Fruit fly (Drosophila melanogaster): Measurements from ENCODE around the gene Akh.

The Akh gene

DNA sequence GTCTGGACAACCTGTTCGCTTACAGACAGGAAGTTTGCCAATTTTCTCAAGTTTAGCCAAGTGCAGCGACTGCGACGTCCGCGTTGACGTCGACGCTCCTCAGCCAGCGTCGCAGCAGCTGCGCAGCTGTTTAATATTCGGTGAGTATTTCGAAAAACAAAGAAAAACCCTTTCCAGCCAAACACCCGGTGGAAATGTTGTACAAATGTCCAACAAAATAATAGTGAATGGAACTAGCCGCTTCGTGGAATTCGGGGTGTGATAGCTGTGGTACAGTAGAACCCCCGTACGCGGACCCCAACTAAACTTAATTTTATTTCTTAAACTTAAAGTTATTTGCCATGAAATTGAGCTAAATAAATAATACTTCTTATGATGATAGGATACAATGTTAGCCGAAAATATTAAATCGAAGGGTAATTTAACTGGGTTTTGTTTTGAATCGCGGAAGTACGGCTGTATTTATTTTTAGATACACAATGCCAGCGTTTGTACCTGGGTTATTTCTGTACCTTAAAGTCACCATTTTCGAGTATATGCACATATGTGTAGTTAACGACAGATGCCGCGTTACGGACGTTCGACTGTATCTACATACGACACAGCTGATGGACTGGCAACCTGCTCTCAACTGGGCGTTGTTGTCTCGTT, 32.3 kb upstream of the Akh start (continued):
- TF ChIP-seq CG10543 (GFP tag; optimal IDR thresholded peaks at IDR 0.05) (peak; percentile 71), pzg (GFP tag; optimal IDR thresholded peaks at IDR 0.05) (no peak), CG12769 (tag; optimal IDR thresholded peaks at IDR 0.05) (peak; percentile 38), CG13123 (GFP tag; optimal IDR thresholded peaks at IDR 0.05) (peak; percentile 50), HHEX (GFP tag; optimal IDR thresholded peaks at IDR 0.05) (peak; percentile 79), CG3281 (GFP tag; optimal IDR thresholded peaks at IDR 0.05) (peak; percentile 77), dmrt99B (tag; optimal IDR thresholded peaks at IDR 0.05) (peak; percentile 90), CG6765 (GFP tag; optimal IDR thresholded peaks at IDR 0.05) (peak; percentile 58), lilli (GFP tag; optimal IDR thresholded peaks at IDR 0.05) (peak; percentile 80), hbn (GFP tag; IDR thresholded peaks at IDR 0.05; ENCODE audit: partially characterized antibody) (no peak), Myb (GFP tag; optimal IDR thresholded peaks at IDR 0.05) (peak; percentile 7), caup (GFP tag; optimal IDR thresholded peaks at IDR 0.05; ENCODE audit: severe bottlenecking) (peak; percentile 64), toy (GFP tag; IDR thresholded peaks at IDR 0.05) (no peak), H2.0 (GFP tag; IDR thresholded peaks at IDR 0.05) (peak; percentile 33; the same call in 1 of the 2 replicates), Sin3A (optimal IDR thresholded peaks at IDR 0.05) (no peak), Side (GFP tag; optimal IDR thresholded peaks at IDR 0.05) (peak; percentile 60), CG11696 (GFP tag; IDR thresholded peaks at IDR 0.05) (no peak), chif (GFP tag; optimal IDR thresholded peaks at IDR 0.05) (peak; percentile 61 to 68), Asciz (GFP tag; optimal IDR thresholded peaks at IDR 0.05) (peak; percentile 73), pnt (GFP tag; optimal IDR thresholded peaks at IDR 0.05) (peak; percentile 20), Fer2 (tag; optimal IDR thresholded peaks at IDR 0.05) (peak; percentile 30), CG12071 (GFP tag; optimal IDR thresholded peaks at IDR 0.05) (peak; percentile 30), trh (GFP tag; optimal IDR thresholded peaks at IDR 0.05) (no peak), CG9609 (GFP tag; optimal IDR thresholded peaks at IDR 0.05) (peak; percentile 56), Elba2 (GFP tag; optimal IDR thresholded peaks at IDR 0.05) (no peak), org-1 (GFP tag; optimal IDR thresholded peaks at IDR 0.05) (peak; percentile 67), CG12391 (tag; optimal IDR thresholded peaks at IDR 0.05) (peak; percentile 81), sima (GFP tag; optimal IDR thresholded peaks at IDR 0.05) (no peak), tio (GFP tag; optimal IDR thresholded peaks at IDR 0.05) (no peak), B-H1 (GFP tag; IDR thresholded peaks at IDR 0.05) (0 out of 3 replicates have a peak, but pooled peaks have one; percentile 18), MESR4 (GFP tag; optimal IDR thresholded peaks at IDR 0.05) (no peak), kah (GFP tag; optimal IDR thresholded peaks at IDR 0.05) (peak; percentile 18), Hmr (GFP tag; optimal IDR thresholded peaks at IDR 0.05) (peak; percentile 77), HLHmδ (GFP tag; optimal IDR thresholded peaks at IDR 0.05) (no peak), Med (GFP tag) (peak; percentile 90), CG1792 (GFP tag; optimal IDR thresholded peaks at IDR 0.05) (peak; percentile 38), CG10654 (GFP tag; optimal IDR thresholded peaks at IDR 0.05) (peak; percentile 49), sisA (GFP tag; IDR thresholded peaks at IDR 0.05) (peak; percentile 58), CoRest (tag; optimal IDR thresholded peaks at IDR 0.05) (peak; percentile 87), CG9215 (GFP tag; IDR thresholded peaks at IDR 0.05) (peak; percentile 67), CG2875 (GFP tag; optimal IDR thresholded peaks at IDR 0.05) (peak; percentile 66), Usf (GFP tag; optimal IDR thresholded peaks at IDR 0.05) (peak; percentile 72), CG18764 (GFP tag; optimal IDR thresholded peaks at IDR 0.05) (peak; percentile 42), tgo (GFP tag; IDR thresholded peaks at IDR 0.05) (peak; percentile 58), Gsc (GFP tag; IDR thresholded peaks at IDR 0.05) (no peak), hkb (optimal IDR thresholded peaks at IDR 0.05) (no peak), hkb (GFP tag; IDR thresholded peaks at IDR 0.05) (peak; percentile 65), Atf-2 (GFP tag; optimal IDR thresholded peaks at IDR 0.05) (peak; percentile 65), danr (GFP tag; IDR thresholded peaks at IDR 0.05) (peak; percentile 69; the same call in 1 of the 2 replicates), nmo (GFP tag; optimal IDR thresholded peaks at IDR 0.05) (peak; percentile 84)

Data from whole organism, embryonic.